Fruit fly (Drosophila melanogaster): ENCODE measurements around the gene CG11696.
A peak's percentile ranks its signal among the peaks of the same experiment; 100 is the strongest.

Gene CG11696

DNA sequence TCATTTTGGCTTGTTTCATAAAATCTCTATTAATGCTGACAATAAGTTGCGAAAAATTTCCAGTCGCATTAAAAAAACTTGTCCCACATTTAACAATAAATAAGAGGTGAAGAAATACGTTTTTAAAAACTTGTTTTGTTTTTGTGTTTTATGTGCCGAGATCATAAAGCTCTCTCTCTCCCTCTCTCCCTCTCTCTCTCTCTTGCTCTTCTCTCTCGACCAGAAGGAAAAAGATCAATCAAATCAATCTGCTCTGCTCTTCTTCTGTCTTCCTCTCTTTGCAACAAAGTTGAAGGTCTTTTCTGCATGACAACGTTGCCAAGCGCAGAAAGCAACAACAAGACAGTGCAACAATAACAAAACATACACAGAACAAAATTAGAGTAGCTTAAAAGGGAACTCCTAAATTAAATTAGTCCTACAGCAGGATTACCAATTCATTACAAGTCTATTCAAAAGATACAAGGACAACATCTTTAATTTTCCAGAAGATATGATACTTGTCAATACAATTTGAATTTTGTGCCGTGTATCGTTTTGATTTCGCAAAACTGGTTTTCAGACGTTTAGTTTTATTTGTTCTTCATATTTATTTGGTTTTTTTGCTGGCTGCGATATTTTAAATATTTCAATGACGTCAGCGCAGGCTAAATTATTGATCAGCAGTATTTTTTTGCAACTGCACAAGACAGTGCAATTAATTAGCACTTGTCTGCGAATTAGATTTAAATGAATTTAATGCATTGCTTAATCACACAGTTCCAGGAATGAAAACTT lies 49.3 kb downstream of the CG11696 start (continued):
- no peak for TF ChIP-seq HLH4C (GFP tag; IDR thresholded peaks at IDR 0.05; ENCODE audit: partially characterized antibody)
- TF ChIP-seq chm (GFP tag; IDR thresholded peaks at IDR 0.05) = no peak; the same call in 1 of the 2 replicates
- peak; percentile 50; the same call in 1 of the 2 replicates for TF ChIP-seq cas (GFP tag; IDR thresholded peaks at IDR 0.05)
- peak; percentile 32 for TF ChIP-seq CG10979 (tag; optimal IDR thresholded peaks at IDR 0.05)
- TF ChIP-seq dan (GFP tag; IDR thresholded peaks at IDR 0.05) = no peak
- peak; percentile 54 for TF ChIP-seq CG11398 (GFP tag; optimal IDR thresholded peaks at IDR 0.05)
- TF ChIP-seq chn (GFP tag; optimal IDR thresholded peaks at IDR 0.05) = peak; percentile 49
- peak; percentile 71 for TF ChIP-seq CG10209 (GFP tag; optimal IDR thresholded peaks at IDR 0.05)
- TF ChIP-seq hth (optimal IDR thresholded peaks at IDR 0.05) = no peak
- TF ChIP-seq unc-4 (GFP tag; IDR thresholded peaks at IDR 0.05; ENCODE audit: partially characterized antibody) = no peak
- peak; percentile 61 for TF ChIP-seq CG8944 (GFP tag; optimal IDR thresholded peaks at IDR 0.05)
- no peak for TF ChIP-seq stwl (tag; optimal IDR thresholded peaks at IDR 0.05)
- TF ChIP-seq BtbVII (GFP tag; optimal IDR thresholded peaks at IDR 0.05) = peak; percentile 72
- TF ChIP-seq chinmo (GFP tag; IDR thresholded peaks at IDR 0.05; ENCODE audit: partially characterized antibody) = peak; percentile 78; the same call in 2 of the 4 replicates
- peak; percentile 50 for TF ChIP-seq Ets97D (GFP tag; optimal IDR thresholded peaks at IDR 0.05)
- peak; percentile 54 for TF ChIP-seq CG17829 (tag; optimal IDR thresholded peaks at IDR 0.05)
- TF ChIP-seq so (GFP tag; IDR thresholded peaks at IDR 0.05) = peak; percentile 65; the same call in 2 of the 3 replicates
- TF ChIP-seq grn (GFP tag; optimal IDR thresholded peaks at IDR 0.05) = no peak
- TF ChIP-seq CG4854 (GFP tag; optimal IDR thresholded peaks at IDR 0.05) = peak; percentile 71
- peak; percentile 53 for TF ChIP-seq CG12942 (GFP tag; optimal IDR thresholded peaks at IDR 0.05)
- no peak for TF ChIP-seq C15 (GFP tag; IDR thresholded peaks at IDR 0.05)
- TF ChIP-seq crp (GFP tag; optimal IDR thresholded peaks at IDR 0.05) = no peak
- TF ChIP-seq luna (GFP tag; optimal IDR thresholded peaks at IDR 0.05) = no peak
- TF ChIP-seq Mrtf (GFP tag; IDR thresholded peaks at IDR 0.05) = peak; percentile 76; the same call in 2 of the 3 replicates
- TF ChIP-seq ash1 (GFP tag; optimal IDR thresholded peaks at IDR 0.05) = no peak
- TF ChIP-seq Meics (GFP tag; optimal IDR thresholded peaks at IDR 0.05) = peak; percentile 80
- TF ChIP-seq usp (GFP tag; optimal IDR thresholded peaks at IDR 0.05) = no peak
- TF ChIP-seq Atf6 (GFP tag; IDR thresholded peaks at IDR 0.05) = peak; percentile 83
- no peak; the same call in 1 of the 2 replicates for TF ChIP-seq Ravus (GFP tag; IDR thresholded peaks at IDR 0.05)
- TF ChIP-seq CG9817 (tag; optimal IDR thresholded peaks at IDR 0.05) = peak; percentile 77
- peak; percentile 61 for TF ChIP-seq CG32772 (GFP tag; IDR thresholded peaks at IDR 0.05)
- peak; percentile 70 for TF ChIP-seq caup (GFP tag; optimal IDR thresholded peaks at IDR 0.05; ENCODE audit: severe bottlenecking)
- TF ChIP-seq cwo (GFP tag; optimal IDR thresholded peaks at IDR 0.05) = peak; percentile 59
- peak; percentile 62 for TF ChIP-seq nmo (GFP tag; optimal IDR thresholded peaks at IDR 0.05)
- no peak for TF ChIP-seq jigr1 (GFP tag; IDR thresholded peaks at IDR 0.05)
- TF ChIP-seq CG12769 (tag; optimal IDR thresholded peaks at IDR 0.05) = peak; percentile 77
- TF ChIP-seq pnt (GFP tag; optimal IDR thresholded peaks at IDR 0.05) = no peak
- no peak for TF ChIP-seq h (optimal IDR thresholded peaks at IDR 0.05)
- peak; percentile 68 for TF ChIP-seq CG12219 (GFP tag; optimal IDR thresholded peaks at IDR 0.05)
- peak; percentile 43 for TF ChIP-seq gcm2 (GFP tag; optimal IDR thresholded peaks at IDR 0.05)
- TF ChIP-seq CG4820 (GFP tag; optimal IDR thresholded peaks at IDR 0.05) = peak; percentile 55
- peak; percentile 63; the same call in 1 of the 2 replicates for TF ChIP-seq toy (GFP tag; IDR thresholded peaks at IDR 0.05)
- peak; percentile 47 for TF ChIP-seq en (GFP tag; optimal IDR thresholded peaks at IDR 0.05)
- TF ChIP-seq Hr3 (GFP tag; optimal IDR thresholded peaks at IDR 0.05) = peak; percentile 53
- TF ChIP-seq gt (GFP tag; IDR thresholded peaks at IDR 0.05) = no peak
- TF ChIP-seq Trl (optimal IDR thresholded peaks at IDR 0.05) = peak; percentile 78 to 93
- peak; percentile 23 for TF ChIP-seq Trl (GFP tag; optimal IDR thresholded peaks at IDR 0.05)
- no peak for TF ChIP-seq vnd (GFP tag; IDR thresholded peaks at IDR 0.05; ENCODE audit: partially characterized antibody)
- peak; percentile 50 for TF ChIP-seq CG15514 (GFP tag; optimal IDR thresholded peaks at IDR 0.05)
- no peak for TF ChIP-seq hb (GFP tag; IDR thresholded peaks at IDR 0.05; ENCODE audit: partially characterized antibody)

All from whole organism, embryonic.